Fruit fly (Drosophila melanogaster): ENCODE measurements around the gene CG7368.

CG7368 gene

dm6 chr3L:11556637-11557036 lies 40.4 kb upstream of the CG7368 start (continued):
- peak; percentile 37 for TF ChIP-seq CoRest (tag; optimal IDR thresholded peaks at IDR 0.05)
- TF ChIP-seq CG11504 (tag; optimal IDR thresholded peaks at IDR 0.05): peak; percentile 15
- TF ChIP-seq CG6175 (GFP tag; IDR thresholded peaks at IDR 0.05): peak; percentile 17; the same call in 1 of the 3 replicates
- no peak for TF ChIP-seq Mad (GFP tag; optimal IDR thresholded peaks at IDR 0.05)
- no peak for TF ChIP-seq CG8281 (tag; optimal IDR thresholded peaks at IDR 0.05)
- peak; percentile 67 for TF ChIP-seq gem (tag; optimal IDR thresholded peaks at IDR 0.05)
- TF ChIP-seq CG15011 (GFP tag; optimal IDR thresholded peaks at IDR 0.05): peak; percentile 41
- TF ChIP-seq D19B (GFP tag; optimal IDR thresholded peaks at IDR 0.05): peak; percentile 7
- no peak for TF ChIP-seq CG18011 (GFP tag; optimal IDR thresholded peaks at IDR 0.05)
- peak; percentile 64 for TF ChIP-seq Hand (GFP tag; optimal IDR thresholded peaks at IDR 0.05)
- TF ChIP-seq gsb (GFP tag; IDR thresholded peaks at IDR 0.05): no peak
- TF ChIP-seq CG13775 (GFP tag; optimal IDR thresholded peaks at IDR 0.05): peak; percentile 46
- peak; percentile 31 for TF ChIP-seq CG9817 (tag; optimal IDR thresholded peaks at IDR 0.05)
- TF ChIP-seq CG7745 (tag; optimal IDR thresholded peaks at IDR 0.05): no peak
- no peak; the same call in 2 of the 3 replicates for TF ChIP-seq dysf (GFP tag; IDR thresholded peaks at IDR 0.05)
- no peak for TF ChIP-seq bowl (GFP tag; IDR thresholded peaks at IDR 0.05)
- peak; percentile 54 for TF ChIP-seq lab (GFP tag; optimal IDR thresholded peaks at IDR 0.05)
- TF ChIP-seq slbo (GFP tag; IDR thresholded peaks at IDR 0.05): peak; percentile 53; the same call in 1 of the 2 replicates
- 0 out of 3 replicates have a peak, but pooled peaks have one; percentile 13 for TF ChIP-seq CG11695 (GFP tag; IDR thresholded peaks at IDR 0.05)
- peak; percentile 15 for TF ChIP-seq Sox100B (GFP tag; optimal IDR thresholded peaks at IDR 0.05)
- no peak for TF ChIP-seq Bdp1 (GFP tag; optimal IDR thresholded peaks at IDR 0.05)
- TF ChIP-seq CG8290 (GFP tag; optimal IDR thresholded peaks at IDR 0.05): no peak
- TF ChIP-seq CG8290 (tag; optimal IDR thresholded peaks at IDR 0.05): peak in 1 of 2 experiments; percentile 2
- peak; percentile 15; the same call in 1 of the 3 replicates for TF ChIP-seq row (GFP tag; IDR thresholded peaks at IDR 0.05)
- TF ChIP-seq CG9932 (GFP tag; IDR thresholded peaks at IDR 0.05): peak; percentile 31; the same call in 1 of the 2 replicates
- peak; percentile 31; the same call in 1 of the 2 replicates for TF ChIP-seq CG31441 (GFP tag; IDR thresholded peaks at IDR 0.05)
- peak; percentile 37 for TF ChIP-seq dmrt99B (tag; optimal IDR thresholded peaks at IDR 0.05)
- TF ChIP-seq CG12659 (GFP tag; optimal IDR thresholded peaks at IDR 0.05): peak; percentile 25
- TF ChIP-seq vfl (GFP tag; optimal IDR thresholded peaks at IDR 0.05): peak; percentile 33
- TF ChIP-seq pho (GFP tag; optimal IDR thresholded peaks at IDR 0.05): peak; percentile 7
- peak; percentile 51 for TF ChIP-seq CG9727 (GFP tag; optimal IDR thresholded peaks at IDR 0.05)
- TF ChIP-seq bcd (GFP tag; optimal IDR thresholded peaks at IDR 0.05): peak; percentile 32
- peak; percentile 36; the same call in 1 of the 2 replicates for TF ChIP-seq CG32532 (GFP tag; IDR thresholded peaks at IDR 0.05)
- TF ChIP-seq Hmx (GFP tag; optimal IDR thresholded peaks at IDR 0.05): no peak
- TF ChIP-seq danr (GFP tag; IDR thresholded peaks at IDR 0.05): no peak
- TF ChIP-seq lmd (GFP tag; IDR thresholded peaks at IDR 0.05): peak; percentile 18; the same call in 1 of the 2 replicates
- TF ChIP-seq CG11085 (GFP tag; IDR thresholded peaks at IDR 0.05): no peak
- TF ChIP-seq CG9437 (GFP tag; optimal IDR thresholded peaks at IDR 0.05): no peak
- no peak for TF ChIP-seq E2f2 (GFP tag; IDR thresholded peaks at IDR 0.05)
- peak; percentile 52 for TF ChIP-seq PHDP (tag; optimal IDR thresholded peaks at IDR 0.05)
- peak; percentile 61 for TF ChIP-seq grau (tag; optimal IDR thresholded peaks at IDR 0.05)
- no peak for TF ChIP-seq CG6683 (GFP tag; optimal IDR thresholded peaks at IDR 0.05)
- no peak for TF ChIP-seq CG42726 (GFP tag; IDR thresholded peaks at IDR 0.05; ENCODE audit: partially characterized antibody)

Measured in whole organism, embryonic.